Worm (Caenorhabditis elegans) whole organism, L2 larva: ENCODE results near the gene T27E7.4.

Experiments
- ZK546.5 ChIP-seq: sonication (generic microtip); optimal IDR thresholded peaks from 2 replicates; lab custom pipeline; 2017; ENCODE audit warnings: missing biosample characterization, missing genetic modification characterization
- ceh-16 ChIP-seq: fragments of 150-350 bp; optimal IDR thresholded peaks from 2 replicates; lab custom pipeline; 2014; ENCODE audit warnings: missing biosample characterization, missing genetic modification characterization
- crh-2 ChIP-seq: sonication (generic microtip); optimal IDR thresholded peaks from 2 replicates; lab custom pipeline; 2017; ENCODE audit warnings: missing biosample characterization, missing genetic modification characterization
- mab-5 ChIP-seq: fragments of 150-350 bp; optimal IDR thresholded peaks from 2 replicates; lab custom pipeline; 2014; ENCODE audit warnings: missing biosample characterization, missing genetic modification characterization
- sma-9 ChIP-seq, 2 experiments: fragments of 150-350 bp in 1 of 2; sonication (generic microtip) in 1 of 2; optimal IDR thresholded peaks; 2 replicates each; lab custom pipeline; 2014 to 2016; ENCODE audit warnings: missing genetic modification characterization in 2 of 2, mild to moderate bottlenecking in 1 of 2, missing biosample characterization in 1 of 2, missing compliant biosample characterization in 1 of 2, missing genetic modification reagents in 1 of 2, moderate library complexity in 1 of 2
- unc-39 ChIP-seq: fragments of 150-350 bp; optimal IDR thresholded peaks from 2 replicates; lab custom pipeline; 2014; ENCODE audit warnings: missing biosample characterization, missing genetic modification characterization
- ztf-1 ChIP-seq: fragments of 200-800 bp; sonication (Bioruptor generic); conservative IDR thresholded peaks from 2 replicates; pipeline ENCODE4 v1.3.6; 2022; ENCODE audit warnings: missing genetic modification characterization, missing compliant biosample characterization

The T27E7.4 gene

ce11 chrIV:14491135-14491534, 43.7 kb downstream of the T27E7.4 start:
- no peak for TF ChIP-seq ztf-1
- no peak for TF ChIP-seq crh-2 (tag; lab: Kevin White, UChicago)
- TF ChIP-seq sma-9 (GFP tag; optimal IDR thresholded peaks at IDR 0.05; lab: Kevin White, UChicago): no peak
- TF ChIP-seq sma-9 (tag; optimal IDR thresholded peaks at IDR 0.05; lab: Kevin White, UChicago): no peak
- no peak for TF ChIP-seq ZK546.5 (tag; lab: Kevin White, UChicago)
- no peak for TF ChIP-seq ceh-16 (tag; lab: Kevin White, UChicago)
- no peak for TF ChIP-seq unc-39 (tag; lab: Kevin White, UChicago)
- TF ChIP-seq mab-5 (tag; lab: Kevin White, UChicago): no peak
